Worm (Caenorhabditis elegans) whole organism, mixed stage, embryonic: Measurements from ENCODE around the gene oac-1.

Experiments used
- nhr-76 ChIP-seq: sonication (generic microtip); optimal IDR thresholded peaks from 2 replicates; lab custom pipeline; 2017; ENCODE audit warnings: missing biosample characterization, missing genetic modification characterization
- pha-4 ChIP-seq: fragments of 150-350 bp; optimal IDR thresholded peaks from 2 replicates; lab custom pipeline; 2018; ENCODE audit warnings: missing biosample characterization, missing genetic modification reagents, missing genetic modification characterization
- sptf-1 ChIP-seq: sonication (generic microtip); optimal IDR thresholded peaks from 2 replicates; lab custom pipeline; 2017; ENCODE audit warnings: mild to moderate bottlenecking, missing genetic modification characterization, moderate library complexity, missing compliant biosample characterization

DNA sequence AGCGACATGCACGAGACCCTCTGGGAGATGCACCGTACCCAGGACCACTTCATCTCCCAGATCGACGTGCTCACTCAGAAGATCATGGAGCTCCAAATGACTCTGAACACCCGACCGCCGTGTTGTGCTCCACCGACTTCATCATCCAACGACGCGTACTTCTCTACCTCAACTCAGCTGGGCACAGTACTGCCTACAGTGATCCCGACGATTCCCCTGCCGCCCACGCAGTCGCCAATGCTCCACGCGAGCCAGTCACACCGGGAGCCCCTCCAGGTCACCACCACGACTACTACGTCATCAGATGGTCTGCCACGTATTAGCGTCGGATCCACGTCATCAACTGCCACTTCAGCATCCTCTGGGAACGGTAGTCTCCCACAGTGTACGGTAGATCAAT lies 49.6 kb upstream of the oac-1 start:
- TF ChIP-seq nhr-76: no peak
- TF ChIP-seq sptf-1 (tag; lab: Kevin White, UChicago): no peak
- TF ChIP-seq pha-4: no peak
